Worm (Caenorhabditis elegans): ENCODE results near the gene sri-74.
"Not testable (repeated sequence)": the region's sequence is repeated elsewhere in the genome, so short reads cannot be mapped to it uniquely, and the experiment has no call there.

ce11 chrII:2600176-2600575, 17.2 kb upstream of the sri-74 start, which contains the start of gene F33H12.1:
- not testable (repeated sequence) for TF ChIP-seq ceh-83 (GFP tag; optimal IDR thresholded peaks at IDR 0.05); drap-1 (GFP tag; optimal IDR thresholded peaks at IDR 0.05); nhr-76 (tag; optimal IDR thresholded peaks at IDR 0.05)
